Fruit fly (Drosophila melanogaster): ENCODE measurements around the gene CG33673.

Gene CG33673

DNA sequence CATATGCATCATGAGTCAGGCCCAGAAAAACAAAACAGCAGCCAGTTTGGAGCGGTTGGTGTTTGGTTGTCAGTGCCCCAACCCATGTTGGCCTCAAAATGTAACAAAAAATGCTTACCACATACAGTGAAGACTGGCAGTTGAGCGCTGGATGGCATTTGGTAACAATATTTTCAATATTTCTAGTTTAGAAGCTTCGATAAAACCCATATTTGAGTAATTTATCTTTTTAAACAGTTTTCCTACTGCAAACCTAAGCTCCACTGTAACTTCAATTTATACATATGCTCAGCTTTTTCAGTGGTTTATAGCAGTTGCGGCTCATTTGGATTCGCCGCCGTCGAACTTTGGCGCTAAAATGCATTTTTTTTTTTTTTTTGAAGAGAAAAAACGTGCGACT lies 30.1 kb downstream of the CG33673 start:
- no peak for TF ChIP-seq CG8478 (optimal IDR thresholded peaks at IDR 0.05)
- no peak for TF ChIP-seq CTCF (optimal IDR thresholded peaks at IDR 0.05)

DNA sequence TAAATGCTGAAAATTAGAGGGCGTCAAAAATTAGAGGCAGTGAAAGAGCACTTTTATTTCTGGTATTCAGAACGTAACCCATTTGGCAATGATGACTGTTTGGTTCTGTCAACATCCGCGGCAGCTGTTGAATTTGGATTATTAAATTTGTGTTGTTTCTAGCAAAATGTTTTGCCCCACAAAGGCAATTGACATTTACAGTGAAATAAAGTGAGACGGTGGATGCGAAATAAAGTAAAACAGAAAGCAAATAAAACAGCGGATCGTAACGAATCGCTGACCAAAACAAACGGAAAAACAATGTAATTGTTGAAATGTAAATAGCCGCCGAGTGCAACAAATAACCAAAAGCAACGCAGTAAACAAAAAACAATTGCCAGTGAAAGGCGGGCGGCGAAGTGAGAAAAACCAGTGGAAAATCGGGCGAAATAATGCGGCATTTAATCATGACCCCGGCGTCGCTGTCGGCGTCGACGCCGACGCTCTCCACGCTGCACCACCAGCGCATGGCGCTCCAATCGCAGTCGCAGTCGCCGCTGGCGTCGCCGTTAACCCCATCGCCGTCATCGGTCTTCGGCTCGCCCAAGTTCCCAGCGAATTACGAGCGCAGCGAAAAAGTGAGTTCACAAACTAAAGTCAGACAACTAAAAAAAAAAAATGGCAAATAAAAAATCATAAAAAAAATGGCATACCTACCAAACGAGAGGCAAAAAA lies 33.3 kb downstream of the CG33673 start:
- TF ChIP-seq CG8478 (optimal IDR thresholded peaks at IDR 0.05) = no peak
- no peak for TF ChIP-seq CTCF (optimal IDR thresholded peaks at IDR 0.05)

dm6 chr2L:1912489-1912888 lies 34.0 kb downstream of the CG33673 start:
- no peak for TF ChIP-seq CTCF (optimal IDR thresholded peaks at IDR 0.05)
- no peak for TF ChIP-seq CG8478 (optimal IDR thresholded peaks at IDR 0.05)

DNA sequence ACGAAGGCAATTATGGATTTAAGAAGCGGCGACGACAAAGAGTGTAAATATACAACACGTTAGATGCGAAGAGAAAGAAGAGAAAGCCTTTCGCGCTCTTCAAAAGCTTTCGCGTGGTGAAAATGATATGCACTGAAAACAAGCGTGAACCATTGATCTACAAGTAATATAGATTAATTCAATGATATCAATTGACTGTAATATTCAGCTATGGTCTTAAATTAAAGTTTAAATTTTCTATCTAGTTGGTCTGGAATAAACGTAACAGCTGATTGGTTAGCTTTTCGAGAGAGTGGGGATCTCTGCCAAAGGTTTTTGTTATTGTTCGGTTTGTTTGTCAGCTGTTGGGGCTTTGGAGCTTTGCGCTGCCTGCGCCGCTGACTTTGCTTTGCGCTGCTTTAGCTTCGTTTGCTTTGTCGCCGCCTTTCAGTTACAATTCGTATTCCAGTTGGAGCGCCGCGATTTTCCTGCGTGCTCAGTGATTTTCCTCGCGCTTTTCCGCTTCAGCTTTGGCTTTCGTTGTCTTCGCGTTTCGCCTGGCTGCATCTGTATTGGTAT lies 35.1 kb downstream of the CG33673 start:
- no peak for TF ChIP-seq CTCF (optimal IDR thresholded peaks at IDR 0.05)
- TF ChIP-seq CG8478 (optimal IDR thresholded peaks at IDR 0.05) = no peak

DNA sequence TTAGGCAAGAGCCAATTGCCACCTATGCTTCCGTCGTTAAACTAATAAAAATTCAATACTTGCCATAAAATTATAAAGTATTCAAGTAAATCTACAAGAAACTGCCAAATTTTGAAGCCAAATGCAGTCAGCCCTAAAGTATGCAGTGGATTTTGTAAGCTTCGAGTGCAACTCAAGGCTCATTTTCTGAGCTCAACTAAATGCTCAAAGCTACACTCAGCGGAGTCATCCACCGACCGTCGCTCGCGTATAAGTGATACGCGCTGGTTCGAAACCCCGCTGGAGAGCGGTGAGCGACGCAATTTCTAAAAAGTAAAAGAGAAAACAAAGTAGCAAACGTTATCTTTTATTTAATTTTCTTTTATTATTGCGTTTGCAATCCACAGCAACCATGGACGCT lies 36.8 kb downstream of the CG33673 start:
- TF ChIP-seq CTCF (optimal IDR thresholded peaks at IDR 0.05) = peak; percentile 56 to 67
- no peak for TF ChIP-seq CG8478 (optimal IDR thresholded peaks at IDR 0.05)

- no peak for TF ChIP-seq CTCF (optimal IDR thresholded peaks at IDR 0.05)
- no peak for TF ChIP-seq CG8478 (optimal IDR thresholded peaks at IDR 0.05)
These were observed 39.4 kb downstream of the CG33673 start for dm6 chr2L:1907098-1907497.

- no peak for TF ChIP-seq CTCF (optimal IDR thresholded peaks at IDR 0.05)
- TF ChIP-seq CG8478 (optimal IDR thresholded peaks at IDR 0.05) = no peak
These were observed 40.2 kb downstream of the CG33673 start for dm6 chr2L:1906326-1906725.

DNA sequence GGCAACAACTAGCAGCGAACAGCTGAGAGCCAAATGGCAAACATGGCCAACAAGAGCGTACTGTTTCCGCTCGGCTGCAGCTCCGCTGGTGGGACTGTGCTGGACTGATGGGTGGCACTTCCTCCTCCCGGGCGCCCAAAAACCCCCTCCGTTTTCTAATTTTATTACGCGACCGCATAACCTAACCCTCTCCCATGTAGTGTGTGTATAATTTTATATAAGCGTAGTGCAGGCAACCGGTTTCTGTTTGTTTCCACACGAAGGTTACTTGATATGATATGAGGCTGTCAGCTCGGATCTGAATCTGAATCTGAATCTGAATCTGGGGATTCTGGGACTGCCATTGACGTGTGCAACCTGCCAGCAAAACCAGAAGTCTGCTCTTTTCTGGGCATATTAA lies 43.6 kb downstream of the CG33673 start:
- no peak for TF ChIP-seq CG8478 (optimal IDR thresholded peaks at IDR 0.05)
- no peak for TF ChIP-seq CTCF (optimal IDR thresholded peaks at IDR 0.05)

- TF ChIP-seq CTCF (optimal IDR thresholded peaks at IDR 0.05) (peak; percentile 79 to 84), CG8478 (optimal IDR thresholded peaks at IDR 0.05) (no peak)
These were observed 44.3 kb downstream of the CG33673 start for dm6 chr2L:1902243-1902642.

DNA sequence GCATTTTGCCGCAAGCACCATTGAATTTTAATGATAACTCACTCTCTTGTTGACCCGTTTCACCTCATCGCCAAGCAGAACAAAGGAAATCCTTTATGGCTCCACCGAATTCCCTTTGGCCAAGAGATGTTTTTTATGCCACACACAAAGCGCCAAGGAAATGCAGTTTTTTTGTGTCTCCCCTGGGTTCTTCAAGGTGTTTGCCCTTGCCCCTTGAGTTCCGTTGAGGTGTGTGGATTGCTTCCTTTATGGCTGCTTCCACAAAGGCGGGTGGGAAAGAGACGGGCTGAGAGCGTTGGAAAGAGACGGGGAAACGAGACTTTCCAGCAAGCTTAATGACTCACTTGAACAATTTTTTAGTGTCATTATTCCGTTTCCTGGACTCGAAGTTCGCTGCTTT lies 45.3 kb downstream of the CG33673 start:
- TF ChIP-seq CG8478 (optimal IDR thresholded peaks at IDR 0.05) = no peak
- no peak for TF ChIP-seq CTCF (optimal IDR thresholded peaks at IDR 0.05)

All from S2 (cell line).